Worm (Caenorhabditis elegans): ENCODE measurements around the gene F55C9.14.

- TF ChIP-seq snpc-4 (tag; optimal IDR thresholded peaks at IDR 0.05) (no peak), hlh-4 (tag; optimal IDR thresholded peaks at IDR 0.05) (no peak), elt-3 (tag; optimal IDR thresholded peaks at IDR 0.05) (no peak), nhr-12 (tag; optimal IDR thresholded peaks at IDR 0.05) (no peak), sox-4 (tag; optimal IDR thresholded peaks at IDR 0.05) (no peak), isw-1 (GFP tag; IDR thresholded peaks at IDR 0.05) (no peak), efl-1 (optimal IDR thresholded peaks at IDR 0.05) (no peak), efl-1 (GFP tag; optimal IDR thresholded peaks at IDR 0.05 in 1 of 2) (no peak), lin-39 (tag; optimal IDR thresholded peaks at IDR 0.05) (no peak), zag-1 (tag; optimal IDR thresholded peaks at IDR 0.05) (no peak), tbx-2 (tag; optimal IDR thresholded peaks at IDR 0.05) (no peak), mab-9 (GFP tag; IDR thresholded peaks at IDR 0.05) (no peak), blmp-1 (tag; optimal IDR thresholded peaks at IDR 0.05) (no peak), ces-1 (GFP tag; optimal IDR thresholded peaks at IDR 0.05) (no peak)
Observed at ce11 chrV:19337333-19337732, 38.0 kb downstream of the F55C9.14 start.
